Worm (Caenorhabditis elegans): ENCODE results near the gene C52D10.3.

DNA sequence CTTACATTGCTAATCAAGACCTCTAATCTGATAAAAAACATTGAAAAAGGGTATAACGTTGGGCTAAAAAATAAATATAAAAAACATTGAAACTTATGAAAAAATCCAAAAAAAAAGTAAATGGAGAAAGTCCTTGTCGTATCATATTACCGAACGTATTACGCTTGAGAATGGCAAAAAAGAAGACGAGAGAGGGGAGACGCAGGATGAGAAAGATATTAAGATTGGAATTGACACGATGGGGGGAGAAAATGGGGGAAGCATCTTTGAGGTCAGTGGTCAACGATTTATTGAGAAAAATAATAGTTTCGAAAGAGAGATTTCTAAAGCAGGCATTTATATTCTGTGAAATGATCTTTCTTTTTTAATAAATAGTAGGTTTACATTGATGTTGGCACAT, 33.0 kb downstream of the C52D10.3 start:
- TF ChIP-seq pha-4 (tag; optimal IDR thresholded peaks at IDR 0.05) (no peak), unc-62 (GFP tag; optimal IDR thresholded peaks at IDR 0.05) (no peak), flh-1 (GFP tag; optimal IDR thresholded peaks at IDR 0.05) (no peak), nhr-237 (tag; optimal IDR thresholded peaks at IDR 0.05) (no peak), mab-5 (tag; optimal IDR thresholded peaks at IDR 0.05) (no peak), snpc-4 (tag; optimal IDR thresholded peaks at IDR 0.05) (no peak)
